Fruit fly (Drosophila melanogaster) whole organism, wandering third instar larva: ENCODE results near the gene gammaCOP.

Experiments
- HLH106 ChIP-seq: fragments of 200-800 bp; optimal IDR thresholded peaks from 3 replicates; lab custom pipeline; 2019; ENCODE audit warnings: missing biosample characterization, mild to moderate bottlenecking, missing genetic modification characterization, moderate library complexity
- Hr78 ChIP-seq: fragments of >200 bp; optimal IDR thresholded peaks from 2 replicates; lab custom pipeline; 2017; ENCODE audit warnings: missing biosample characterization, missing genetic modification characterization
- Jra ChIP-seq: sonication (Bioruptor generic); optimal IDR thresholded peaks from 2 replicates; lab custom pipeline; 2016; ENCODE audit warnings: missing biosample characterization, missing genetic modification characterization
- Myc ChIP-seq: fragments of >200 bp; optimal IDR thresholded peaks from 2 replicates; lab custom pipeline; 2017
- br ChIP-seq: fragments of 200-800 bp; sonication (Bioruptor generic); optimal IDR thresholded peaks from 2 replicates; lab custom pipeline; 2016; ENCODE audit warnings: missing biosample characterization, missing genetic modification characterization
- fru ChIP-seq: fragments of 200-800 bp; sonication (Bioruptor generic); optimal IDR thresholded peaks from 3 replicates; lab custom pipeline; 2016; ENCODE audit warnings: missing biosample characterization, mild to moderate bottlenecking, missing genetic modification characterization
- h ChIP-seq: fragments of 200-800 bp; sonication (Bioruptor generic); optimal IDR thresholded peaks from 3 replicates; lab custom pipeline; 2016; ENCODE audit warnings: missing biosample characterization, mild to moderate bottlenecking, missing genetic modification characterization
- lola ChIP-seq: fragments of >200 bp; optimal IDR thresholded peaks from 2 replicates; lab custom pipeline; 2017; ENCODE audit warnings: missing biosample characterization, missing genetic modification characterization
- pan ChIP-seq: fragments of >200 bp; optimal IDR thresholded peaks from 2 replicates; lab custom pipeline; 2017
- psq ChIP-seq: fragments of 200-800 bp; sonication (Bioruptor generic); optimal IDR thresholded peaks from 3 replicates; lab custom pipeline; 2017; ENCODE audit warnings: missing biosample characterization, mild to moderate bottlenecking, missing genetic modification characterization, moderate library complexity
- usp ChIP-seq: fragments of >200 bp; optimal IDR thresholded peaks from 2 replicates; lab custom pipeline; 2017; ENCODE audit warnings: missing biosample characterization, missing genetic modification characterization

- TF ChIP-seq pan (lab: Kevin White, UChicago) (no peak), HLH106 (tag; lab: Kevin White, UChicago) (peak; percentile 58), Hr78 (GFP tag; lab: Kevin White, UChicago) (no peak), Myc (no peak), psq (peak; percentile 75), fru (GFP tag; lab: Kevin White, UChicago) (peak; percentile 94), usp (GFP tag; lab: Kevin White, UChicago) (no peak), Jra (GFP tag; lab: Kevin White, UChicago) (peak; percentile 60), h (GFP tag; lab: Kevin White, UChicago) (peak; percentile 93), br (GFP tag; lab: Kevin White, UChicago) (peak; percentile 90), lola (GFP tag; lab: Kevin White, UChicago) (no peak)
Measured at dm6 chr3R:31592256-31592879, 20.4 kb downstream of the gammaCOP start, which contains the start of gene CG1774.
